Worm (Caenorhabditis elegans) whole organism, early embryonic: ENCODE measurements around the gene wdr-48.
A peak's percentile ranks its signal among the peaks of the same experiment; 100 is the strongest.

Source experiments
- B0310.2 ChIP-seq: sonication (generic microtip); optimal IDR thresholded peaks from 2 replicates; lab custom pipeline; 2016; ENCODE audit warnings: mild to moderate bottlenecking, missing genetic modification characterization, missing compliant biosample characterization
- F13C5.2 ChIP-seq: sonication (generic microtip); optimal IDR thresholded peaks from 2 replicates; lab custom pipeline; 2017; ENCODE audit warnings: mild to moderate bottlenecking, missing genetic modification characterization, inconsistent platforms, missing compliant biosample characterization
- aly-1 ChIP-seq: sonication (generic microtip); optimal IDR thresholded peaks from 2 replicates; lab custom pipeline; 2016; ENCODE audit warnings: missing genetic modification characterization, missing compliant biosample characterization
- ama-1 ChIP-seq: fragments of 150-350 bp; optimal IDR thresholded peaks from 2 replicates; lab custom pipeline; 2014
- ceh-13 ChIP-seq: fragments of 200-800 bp; sonication (Bioruptor generic); optimal IDR thresholded peaks from 2 replicates; lab custom pipeline; 2018; ENCODE audit warnings: mild to moderate bottlenecking, missing genetic modification characterization, missing compliant biosample characterization
- ceh-36 ChIP-seq: sonication (generic microtip); optimal IDR thresholded peaks from 2 replicates; lab custom pipeline; 2016; ENCODE audit warnings: missing genetic modification characterization, inconsistent platforms, missing compliant biosample characterization
- ets-7 ChIP-seq: sonication (generic microtip); optimal IDR thresholded peaks from 2 replicates; lab custom pipeline; 2016; ENCODE audit warnings: missing genotype, missing genetic modification characterization, missing compliant biosample characterization
- flt-1 ChIP-seq: fragments of 200-800 bp; sonication (Bioruptor generic); IDR thresholded peaks from 2 replicates; pipeline ENCODE4 v1.3.6; 2022; ENCODE audit warnings: missing genetic modification characterization, missing compliant biosample characterization
- hmbx-1 ChIP-seq: sonication (generic microtip); optimal IDR thresholded peaks from 2 replicates; lab custom pipeline; 2016; ENCODE audit warnings: mild to moderate bottlenecking, missing genetic modification characterization, missing compliant biosample characterization
- hmg-4 ChIP-seq: fragments of 200-800 bp; sonication (Bioruptor generic); optimal IDR thresholded peaks from 2 replicates; lab custom pipeline; 2018; ENCODE audit warnings: mild to moderate bottlenecking, missing genetic modification characterization, missing compliant biosample characterization
- hnd-1 ChIP-seq: sonication (generic microtip); optimal IDR thresholded peaks from 2 replicates; lab custom pipeline; 2016; ENCODE audit warnings: missing genetic modification characterization, missing compliant biosample characterization
- pes-1 ChIP-seq: fragments of 200-800 bp; sonication (Bioruptor generic); IDR thresholded peaks from 2 replicates; pipeline ENCODE4 v1.3.6; 2022; ENCODE audit warnings: missing genetic modification reagents, missing genetic modification characterization, missing compliant biosample characterization
- scrt-1 ChIP-seq: fragments of 200-800 bp; sonication (Bioruptor generic); IDR thresholded peaks from 2 replicates; pipeline ENCODE4 v1.3.6; 2022; ENCODE audit warnings: missing genetic modification characterization, missing compliant biosample characterization
- sea-1 ChIP-seq: fragments of 200-800 bp; sonication (Bioruptor generic); conservative IDR thresholded peaks from 2 replicates; pipeline ENCODE4 v1.3.6; 2022; ENCODE audit warnings: missing genetic modification characterization, missing compliant biosample characterization
- tbx-11 ChIP-seq: fragments of 200-800 bp; sonication (Bioruptor generic); IDR thresholded peaks from 2 replicates; pipeline ENCODE4 v1.3.6; 2022; ENCODE audit warnings: missing genetic modification characterization, missing compliant biosample characterization
- tbx-37 ChIP-seq: fragments of 200-800 bp; sonication (Bioruptor generic); conservative IDR thresholded peaks from 2 replicates; pipeline ENCODE4 v1.3.6; 2022; ENCODE audit warnings: missing genetic modification reagents, missing genetic modification characterization, missing compliant biosample characterization
- tra-4 ChIP-seq: sonication (generic microtip); optimal IDR thresholded peaks from 2 replicates; lab custom pipeline; 2017; ENCODE audit warnings: missing genetic modification characterization, missing compliant biosample characterization

wdr-48 gene

DNA sequence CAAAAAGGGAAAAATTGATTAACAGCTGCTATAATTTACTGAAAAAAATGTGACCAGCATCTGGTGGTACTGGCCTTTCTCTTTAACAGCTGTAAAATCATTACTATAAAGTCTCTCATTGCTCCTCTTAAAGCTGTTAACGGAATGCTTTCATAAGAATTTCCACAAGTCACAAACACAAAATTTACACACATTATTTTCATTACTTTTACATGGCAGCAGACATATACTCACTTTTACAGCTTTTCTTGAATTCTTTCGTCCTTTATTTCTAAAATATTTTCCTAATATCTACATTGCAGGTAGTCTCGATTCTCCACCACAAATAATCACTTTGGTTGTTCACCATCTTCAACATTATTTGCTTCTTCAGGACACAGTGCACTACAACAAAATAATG, 25.3 kb upstream of the wdr-48 start, which contains the start of gene imph-1:
imph-1 (plus strand) TSS at position 301 of the 400 bp plus-strand sequence.
- TF ChIP-seq aly-1 (tag; lab: Kevin White, UChicago) (no peak), hmg-4 (no peak), tbx-11 (GFP tag; lab: Robert Waterston, UW) (no peak), hnd-1 (no peak), flt-1 (no peak), F13C5.2 (tag; lab: Kevin White, UChicago) (no peak)

DNA sequence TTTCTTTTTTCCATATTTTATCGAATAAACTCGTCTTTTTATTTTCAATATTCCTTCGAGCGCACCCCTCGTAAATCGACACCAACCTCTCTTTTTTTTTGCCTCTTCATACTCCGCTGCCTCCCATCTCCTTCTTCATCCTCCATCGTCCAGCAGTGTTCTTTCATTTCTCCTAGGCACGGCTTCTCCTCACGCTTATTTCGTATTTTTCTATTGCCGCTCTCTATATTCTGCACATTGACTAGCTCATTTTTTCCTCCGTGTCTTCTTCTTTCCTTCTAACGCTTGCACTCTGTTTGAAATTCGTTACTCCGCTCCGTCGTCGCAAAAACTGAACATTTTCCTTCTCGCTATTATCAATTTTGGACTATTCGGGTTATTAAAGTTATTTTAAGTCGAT, 23.3 kb upstream of the wdr-48 start:
- TF ChIP-seq B0310.2 (tag; lab: Kevin White, UChicago) (no peak), tra-4 (tag; lab: Kevin White, UChicago) (no peak), pes-1 (GFP tag; lab: Robert Waterston, UW) (no peak), flt-1 (no peak), ceh-36 (tag; lab: Kevin White, UChicago) (no peak), sea-1 (GFP tag; lab: Robert Waterston, UW) (no peak)

ce11 chrIII:4560393-4560890, 18.2 kb upstream of the wdr-48 start:
- TF ChIP-seq pes-1 (GFP tag; lab: Robert Waterston, UW) = no peak
- no peak for TF ChIP-seq sea-1 (GFP tag; lab: Robert Waterston, UW)
- no peak for TF ChIP-seq tbx-11 (GFP tag; lab: Robert Waterston, UW)
- TF ChIP-seq aly-1 (tag; lab: Kevin White, UChicago) = no peak
- TF ChIP-seq F13C5.2 (tag; lab: Kevin White, UChicago) = peak; percentile 41
- no peak for TF ChIP-seq ama-1 (lab: Kevin White, UChicago)
- TF ChIP-seq hmbx-1 (tag; lab: Kevin White, UChicago) = no peak
- no peak for TF ChIP-seq ceh-36 (tag; lab: Kevin White, UChicago)
- TF ChIP-seq flt-1 = no peak
- TF ChIP-seq hnd-1 = no peak
- TF ChIP-seq ets-7 = no peak
- no peak for TF ChIP-seq ceh-13 (GFP tag; lab: Kevin White, UChicago)
- TF ChIP-seq hmg-4 = peak; percentile 7
- no peak for TF ChIP-seq tra-4 (tag; lab: Kevin White, UChicago)
- no peak for TF ChIP-seq B0310.2 (tag; lab: Kevin White, UChicago)
- TF ChIP-seq scrt-1 (GFP tag; lab: Robert Waterston, UW) = no peak
- TF ChIP-seq tbx-37 = no peak

- TF ChIP-seq tbx-11 (GFP tag; lab: Robert Waterston, UW) (no peak), flt-1 (no peak), F13C5.2 (tag; lab: Kevin White, UChicago) (no peak), ceh-13 (GFP tag; lab: Kevin White, UChicago) (no peak), B0310.2 (tag; lab: Kevin White, UChicago) (no peak), ets-7 (no peak), hmg-4 (no peak), ceh-36 (tag; lab: Kevin White, UChicago) (no peak), scrt-1 (GFP tag; lab: Robert Waterston, UW) (no peak), sea-1 (GFP tag; lab: Robert Waterston, UW) (no peak), hmbx-1 (tag; lab: Kevin White, UChicago) (no peak)
Measured at ce11 chrIII:4561286-4561685, 17.4 kb upstream of the wdr-48 start.

ce11 chrIII:4562070-4562788, 16.4 kb upstream of the wdr-48 start, which contains the start of gene pan-1:
Gene pan-1, plus strand, starts transcription at chrIII:4562738.
- TF ChIP-seq hmg-4 = no peak
- TF ChIP-seq F13C5.2 (tag; lab: Kevin White, UChicago) = peak; percentile 32
- no peak for TF ChIP-seq tbx-11 (GFP tag; lab: Robert Waterston, UW)

DNA sequence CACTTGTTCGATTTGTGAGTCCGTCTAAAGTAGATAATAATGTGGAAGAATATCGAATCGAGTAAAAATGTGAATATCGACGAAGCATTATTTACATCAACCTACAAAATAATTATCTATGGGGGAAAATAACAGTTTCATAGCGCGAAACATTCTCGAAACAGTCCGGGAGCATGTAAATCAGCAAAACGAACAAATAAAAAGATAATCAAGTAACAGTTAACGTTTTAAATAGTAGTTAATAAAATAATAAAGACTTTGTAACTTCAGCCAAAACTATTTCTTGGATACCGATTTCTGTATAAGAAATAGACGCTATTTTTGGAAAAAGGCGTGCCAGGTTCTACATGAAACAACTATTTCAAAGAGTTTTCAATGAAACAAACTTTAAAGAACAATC, 10.6 kb upstream of the wdr-48 start, which contains the start of gene mlcd-1:
mlcd-1 (minus strand) TSS at position 101 of the 400 bp plus-strand sequence.
- TF ChIP-seq tbx-37 (no peak), sea-1 (GFP tag; lab: Robert Waterston, UW) (no peak), hnd-1 (no peak), ceh-36 (tag; lab: Kevin White, UChicago) (no peak), B0310.2 (tag; lab: Kevin White, UChicago) (no peak), scrt-1 (GFP tag; lab: Robert Waterston, UW) (no peak), hmg-4 (no peak), flt-1 (no peak), pes-1 (GFP tag; lab: Robert Waterston, UW) (no peak), ceh-13 (GFP tag; lab: Kevin White, UChicago) (no peak), ama-1 (lab: Kevin White, UChicago) (no peak), tra-4 (tag; lab: Kevin White, UChicago) (no peak), tbx-11 (GFP tag; lab: Robert Waterston, UW) (no peak), F13C5.2 (tag; lab: Kevin White, UChicago) (no peak), aly-1 (tag; lab: Kevin White, UChicago) (no peak)

- TF ChIP-seq sea-1 (GFP tag; lab: Robert Waterston, UW) (peak; percentile 98), tra-4 (tag; lab: Kevin White, UChicago) (peak; percentile 93), B0310.2 (tag; lab: Kevin White, UChicago) (peak; percentile 91), F13C5.2 (tag; lab: Kevin White, UChicago) (peak; percentile 88), ets-7 (peak; percentile 96), ceh-36 (tag; lab: Kevin White, UChicago) (peak; percentile 92), flt-1 (peak; percentile 93), ceh-13 (GFP tag; lab: Kevin White, UChicago) (peak; percentile 98), hmg-4 (peak; percentile 97), tbx-11 (GFP tag; lab: Robert Waterston, UW) (peak; percentile 98), hmbx-1 (tag; lab: Kevin White, UChicago) (peak; percentile 85), pes-1 (GFP tag; lab: Robert Waterston, UW) (peak; percentile 97), ama-1 (lab: Kevin White, UChicago) (no peak), hnd-1 (peak; percentile 87), scrt-1 (GFP tag; lab: Robert Waterston, UW) (peak; percentile 93), aly-1 (tag; lab: Kevin White, UChicago) (peak; percentile 94), tbx-37 (peak; percentile 94)
Measured at ce11 chrIII:4568455-4568854, 10.2 kb upstream of the wdr-48 start, which contains the start of gene idhg-1. Gene idhg-1, plus strand, starts transcription at chrIII:4568797.
